Worm (Caenorhabditis elegans): ENCODE data around the gene C06A1.6.

DNA sequence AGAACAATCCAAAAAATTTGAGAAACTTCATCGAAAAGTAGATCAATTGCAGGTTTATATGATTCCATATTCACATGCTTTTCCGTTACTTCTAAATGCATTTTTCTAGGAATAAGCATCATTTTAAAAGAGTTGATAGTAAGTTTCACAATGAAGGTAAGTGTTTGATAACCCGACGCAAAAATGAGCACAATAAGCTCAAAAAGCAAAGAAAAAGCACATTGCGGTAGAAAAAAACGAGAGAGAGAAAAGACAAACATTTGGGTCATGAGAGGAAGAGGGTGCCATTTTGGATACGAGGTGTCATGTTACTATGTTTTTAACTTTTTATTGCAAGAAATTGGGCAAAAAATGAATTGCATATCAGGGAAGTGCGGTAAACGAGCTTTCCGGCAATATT, 40.1 kb downstream of the C06A1.6 start, which contains the start of gene F59B10.6:
- TF ChIP-seq him-1 (tag; optimal IDR thresholded peaks at IDR 0.05) (no peak), dao-5 (tag; optimal IDR thresholded peaks at IDR 0.05) (no peak)
